Fruit fly (Drosophila melanogaster) whole organism, pupa: ENCODE results near the gene Gr68a.

Experiments
- EcR ChIP-seq: fragments of 200-800 bp; sonication (Bioruptor generic); optimal IDR thresholded peaks from 3 replicates; lab custom pipeline; 2019; ENCODE audit warnings: missing biosample characterization, missing genetic modification characterization, mild to moderate bottlenecking, moderate library complexity, missing genetic modification reagents
- fd96Ca ChIP-seq: fragments of 200-800 bp; sonication (Bioruptor generic); IDR thresholded peaks from 3 replicates; pipeline ENCODE4 v1.3.6; 2022; ENCODE audit warnings: missing biosample characterization, missing genetic modification characterization

DNA sequence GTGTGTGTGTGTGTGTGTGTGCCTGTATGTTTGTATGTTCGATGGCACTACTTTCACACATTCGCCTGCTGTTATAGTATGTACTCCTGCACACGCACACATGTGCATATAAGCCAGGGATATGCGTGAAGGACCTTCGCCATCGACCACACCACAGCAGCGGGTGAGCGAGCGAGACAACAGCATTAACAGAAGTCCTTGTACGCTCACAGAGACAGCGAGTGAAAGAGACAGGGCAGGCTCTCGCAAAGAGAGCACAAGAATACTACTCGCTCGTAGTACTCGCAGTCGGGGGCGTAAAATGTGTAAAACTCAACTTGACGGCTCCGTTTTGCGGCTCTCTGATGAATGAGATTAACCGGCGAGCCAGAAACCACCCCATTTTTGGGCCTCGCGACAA lies 13.8 kb downstream of the Gr68a start:
- TF ChIP-seq fd96Ca (GFP tag; lab: Robert Waterston, UW) (no peak), EcR (GFP tag; lab: Kevin White, UChicago) (no peak)
